Worm (Caenorhabditis elegans): ENCODE data around the gene F59A1.15.

The F59A1.15 gene

DNA sequence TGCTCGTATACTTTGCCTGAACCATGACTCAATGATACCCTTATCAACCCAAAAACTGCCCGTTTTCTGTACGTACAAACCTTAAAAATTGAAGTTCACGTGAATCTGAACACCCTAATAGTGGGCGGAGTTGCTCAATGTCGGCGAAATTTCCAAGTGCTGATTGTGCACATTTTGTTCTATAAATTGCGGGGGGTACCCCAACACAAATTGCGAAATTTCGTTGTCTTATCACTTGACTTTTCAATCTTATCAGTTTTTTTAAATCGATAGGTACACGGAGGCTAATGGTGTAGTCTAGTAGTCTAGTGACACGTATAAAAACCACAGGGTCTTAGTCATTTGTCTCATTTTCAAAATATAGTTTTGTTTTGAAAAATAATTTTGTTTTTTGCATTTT is 24.4 kb downstream of the F59A1.15 start, which contains the start of gene fbxa-108 (continued):
- no peak for TF ChIP-seq xnd-1 (tag; optimal IDR thresholded peaks at IDR 0.05)
- TF ChIP-seq attf-5 (GFP tag; optimal IDR thresholded peaks at IDR 0.05): peak; percentile 13
- no peak for TF ChIP-seq sdz-38 (tag; optimal IDR thresholded peaks at IDR 0.05)
- TF ChIP-seq egrh-3 (GFP tag; IDR thresholded peaks at IDR 0.05): no peak
- TF ChIP-seq madf-6 (GFP tag; IDR thresholded peaks at IDR 0.05): no peak
- TF ChIP-seq ceh-100 (GFP tag; IDR thresholded peaks at IDR 0.05): no peak
- no peak for TF ChIP-seq ceh-79 (tag; optimal IDR thresholded peaks at IDR 0.05)
- no peak for TF ChIP-seq B0035.1 (tag; optimal IDR thresholded peaks at IDR 0.05)
- no peak for TF ChIP-seq mel-28 (tag; optimal IDR thresholded peaks at IDR 0.05; ENCODE audit: borderline replicate concordance)
- no peak for TF ChIP-seq repo-1 (tag; optimal IDR thresholded peaks at IDR 0.05)
- no peak for TF ChIP-seq C17E4.6 (GFP tag; IDR thresholded peaks at IDR 0.05)
- TF ChIP-seq Y53F4B.3 (GFP tag; IDR thresholded peaks at IDR 0.05): no peak
- no peak for TF ChIP-seq ZK185.1 (tag; optimal IDR thresholded peaks at IDR 0.05; ENCODE audit: poor library complexity, severe bottlenecking)
- TF ChIP-seq let-526 (GFP tag; IDR thresholded peaks at IDR 0.05): no peak
- no peak for TF ChIP-seq lin-54 (GFP tag; optimal IDR thresholded peaks at IDR 0.05)
- TF ChIP-seq C06A6.2 (GFP tag; conservative IDR thresholded peaks at IDR 0.05): no peak
- TF ChIP-seq D2030.7 (GFP tag; IDR thresholded peaks at IDR 0.05): no peak
- no peak for TF ChIP-seq aptf-3 (GFP tag; IDR thresholded peaks at IDR 0.05)
- no peak for TF ChIP-seq ama-1 (optimal IDR thresholded peaks at IDR 0.05)
- no peak for TF ChIP-seq ama-1 (GFP tag; optimal IDR thresholded peaks at IDR 0.05)
- TF ChIP-seq hrde-1 (tag; optimal IDR thresholded peaks at IDR 0.05; ENCODE audit: borderline replicate concordance): no peak
- no peak for TF ChIP-seq F10E7.11 (tag; optimal IDR thresholded peaks at IDR 0.05)
- peak; percentile 33 for TF ChIP-seq madf-10 (tag; optimal IDR thresholded peaks at IDR 0.05)
- TF ChIP-seq snpc-1.3 (tag; optimal IDR thresholded peaks at IDR 0.05; ENCODE audit: insufficient read depth): no peak
- TF ChIP-seq nfyb-1 (GFP tag; IDR thresholded peaks at IDR 0.05): peak; percentile 60; the same call in 1 of the 2 replicates
- TF ChIP-seq ztf-18 (tag; optimal IDR thresholded peaks at IDR 0.05): no peak
- TF ChIP-seq nfya-1 (tag; optimal IDR thresholded peaks at IDR 0.05; ENCODE audit: borderline replicate concordance, insufficient read depth): no peak
- TF ChIP-seq B0336.3 (GFP tag; IDR thresholded peaks at IDR 0.05): peak; percentile 64
- no peak for TF ChIP-seq lin-35 (GFP tag; optimal IDR thresholded peaks at IDR 0.05)
- TF ChIP-seq ztf-25 (GFP tag; IDR thresholded peaks at IDR 0.05): no peak
- TF ChIP-seq dox-1 (GFP tag; IDR thresholded peaks at IDR 0.05): peak; percentile 55; the same call in 1 of the 2 replicates
- no peak for TF ChIP-seq nfya-2 (GFP tag; IDR thresholded peaks at IDR 0.05)
- no peak for TF ChIP-seq tbx-9 (tag; optimal IDR thresholded peaks at IDR 0.05; ENCODE audit: borderline replicate concordance)
- peak; percentile 97 for TF ChIP-seq cebp-1 (GFP tag; IDR thresholded peaks at IDR 0.05)
- TF ChIP-seq cebp-1 (tag; optimal IDR thresholded peaks at IDR 0.05): peak; percentile 97
- TF ChIP-seq dpff-1 (tag; optimal IDR thresholded peaks at IDR 0.05): no peak
- TF ChIP-seq Y79H2A.3 (GFP tag; conservative IDR thresholded peaks at IDR 0.05): no peak
- TF ChIP-seq attf-6 (GFP tag; IDR thresholded peaks at IDR 0.05): no peak
- TF ChIP-seq ceh-40 (GFP tag; IDR thresholded peaks at IDR 0.05): no peak
- no peak for TF ChIP-seq ekl-4 (GFP tag; IDR thresholded peaks at IDR 0.05)
- peak; percentile 17 for TF ChIP-seq unc-62 (GFP tag; optimal IDR thresholded peaks at IDR 0.05)
- no peak for TF ChIP-seq sea-2 (GFP tag; IDR thresholded peaks at IDR 0.05)
- TF ChIP-seq T26A5.8 (tag; optimal IDR thresholded peaks at IDR 0.05): no peak
- TF ChIP-seq F52B5.7 (tag; optimal IDR thresholded peaks at IDR 0.05): no peak
- TF ChIP-seq Y53G8AR.9 (GFP tag; conservative IDR thresholded peaks at IDR 0.05): no peak
- peak; percentile 79 for TF ChIP-seq ztf-22 (GFP tag; optimal IDR thresholded peaks at IDR 0.05)
- no peak for TF ChIP-seq nhr-120 (GFP tag; IDR thresholded peaks at IDR 0.05)
- TF ChIP-seq bed-2 (GFP tag; IDR thresholded peaks at IDR 0.05): no peak
- no peak for TF ChIP-seq F57A8.1 (GFP tag; optimal IDR thresholded peaks at IDR 0.05)
- TF ChIP-seq zfh-2 (GFP tag; conservative IDR thresholded peaks at IDR 0.05): no peak
